Fruit fly (Drosophila melanogaster) whole organism, adult: ENCODE results near the gene Send1.

Source experiments
- CG12768 ChIP-seq: fragments of 200-800 bp; sonication (Bioruptor generic); optimal IDR thresholded peaks from 2 replicates; lab custom pipeline; 2017; ENCODE audit warnings: missing biosample characterization, missing genetic modification characterization, mild to moderate bottlenecking, moderate library complexity, missing genetic modification reagents
- CG7045 ChIP-seq: fragments of 200-800 bp; sonication (Bioruptor generic); optimal IDR thresholded peaks from 2 replicates; lab custom pipeline; 2017; ENCODE audit warnings: missing biosample characterization, mild to moderate bottlenecking, missing genetic modification characterization
- Clk ChIP-seq: fragments of 200-800 bp; sonication (Bioruptor generic); optimal IDR thresholded peaks from 2 replicates; lab custom pipeline; 2017; ENCODE audit warnings: missing biosample characterization, missing genetic modification characterization
- Crg-1 ChIP-seq: fragments of 200-800 bp; sonication (Bioruptor generic); optimal IDR thresholded peaks from 2 replicates; lab custom pipeline; 2016; ENCODE audit warnings: missing biosample characterization, missing genetic modification characterization
- Hr96 ChIP-seq: fragments of 200-800 bp; sonication (Bioruptor generic); optimal IDR thresholded peaks from 2 replicates; lab custom pipeline; 2016; ENCODE audit warnings: missing biosample characterization, missing genetic modification characterization
- Mnt ChIP-seq: fragments of 200-800 bp; sonication (Bioruptor generic); optimal IDR thresholded peaks from 2 replicates; lab custom pipeline; 2016; ENCODE audit warnings: missing biosample characterization, mild to moderate bottlenecking, missing genetic modification characterization
- cnc ChIP-seq, 2 experiments: fragments of >200 bp; optimal IDR thresholded peaks; 2 replicates each; lab custom pipeline; 2017
- kay ChIP-seq: fragments of 200-800 bp; sonication (Bioruptor generic); peaks from one replicate; lab custom pipeline; 2016; ENCODE audit warnings: missing biosample characterization, missing genetic modification characterization, borderline replicate concordance

dm6 chr2L:2290638-2291037 is 35.8 kb upstream of the Send1 start, which contains the start of gene robl22E:
- TF ChIP-seq kay (GFP tag; lab: Kevin White, UChicago) = no peak
- no peak for TF ChIP-seq Crg-1 (GFP tag; lab: Kevin White, UChicago)
- TF ChIP-seq cnc (optimal IDR thresholded peaks at IDR 0.05; lab: Kevin White, UChicago) = no peak
- TF ChIP-seq Mnt (GFP tag; lab: Kevin White, UChicago) = no peak
- no peak for TF ChIP-seq CG7045
- no peak for TF ChIP-seq Clk (GFP tag; lab: Kevin White, UChicago)
- no peak for TF ChIP-seq Hr96
- TF ChIP-seq CG12768 = no peak
